Fruit fly (Drosophila melanogaster) whole organism, adult: Measurements from ENCODE around the gene tal-AA.
A peak's percentile ranks its signal among the peaks of the same experiment; 100 is the strongest.

Source experiments
- CG12768 ChIP-seq: fragments of 200-800 bp; sonication (Bioruptor generic); optimal IDR thresholded peaks from 2 replicates; lab custom pipeline; 2017; ENCODE audit warnings: missing biosample characterization, missing genetic modification characterization, mild to moderate bottlenecking, moderate library complexity, missing genetic modification reagents
- CG33017 ChIP-seq: fragments of 200-800 bp; sonication (Bioruptor generic); optimal IDR thresholded peaks from 2 replicates; lab custom pipeline; 2018; ENCODE audit warnings: missing biosample characterization, mild to moderate bottlenecking, missing genetic modification characterization, moderate library complexity
- CG7101 ChIP-seq: fragments of 200-800 bp; sonication (Bioruptor generic); optimal IDR thresholded peaks from 2 replicates; lab custom pipeline; 2018; ENCODE audit warnings: missing biosample characterization, mild to moderate bottlenecking, missing genetic modification characterization, moderate library complexity
- bab1 ChIP-seq: fragments of 200-800 bp; sonication (Bioruptor generic); optimal IDR thresholded peaks from 3 replicates; lab custom pipeline; 2019; ENCODE audit warnings: missing biosample characterization, mild to moderate bottlenecking, missing genetic modification characterization, moderate library complexity

dm6 chr3R:13837807-13838206 lies 24.9 kb downstream of the tal-AA start, which contains the start of gene Nsf2:
- TF ChIP-seq CG7101 (tag; lab: Kevin White, UChicago): peak; percentile 22
- TF ChIP-seq CG33017 (tag; lab: Kevin White, UChicago): no peak
- TF ChIP-seq CG12768: no peak
- peak; percentile 42 for TF ChIP-seq bab1 (GFP tag; lab: Kevin White, UChicago)
